Worm (Caenorhabditis elegans) whole organism, L4 larva: ENCODE results near the gene Y75B8A.37.

Experiments
- F10B5.3 ChIP-seq: sonication (generic microtip); optimal IDR thresholded peaks from 2 replicates; lab custom pipeline; 2016; ENCODE audit warnings: mild to moderate bottlenecking, missing genetic modification characterization, missing compliant biosample characterization
- F37D6.2 ChIP-seq: sonication (generic microtip); optimal IDR thresholded peaks from 2 replicates; lab custom pipeline; 2016; ENCODE audit warnings: mild to moderate bottlenecking, missing genetic modification characterization, missing compliant biosample characterization
- F49E8.2 ChIP-seq: sonication (generic microtip); optimal IDR thresholded peaks from 2 replicates; lab custom pipeline; 2016; ENCODE audit warnings: missing compliant biosample characterization, mild to moderate bottlenecking, missing genetic modification characterization, borderline replicate concordance
- T26A8.4 ChIP-seq: fragments of 200-800 bp; sonication (Bioruptor generic); IDR thresholded peaks from 2 replicates; pipeline ENCODE4 v1.3.6; 2022; ENCODE audit warnings: missing genetic modification characterization, missing compliant biosample characterization
- Y48G9A.11 ChIP-seq: fragments of 200-800 bp; sonication (Bioruptor generic); IDR thresholded peaks from 2 replicates; pipeline ENCODE4 v1.3.6; 2022; ENCODE audit warnings: missing genetic modification reagents, missing genetic modification characterization, missing compliant biosample characterization
- ZK337.2 ChIP-seq: fragments of 200-800 bp; sonication (Bioruptor generic); IDR thresholded peaks from 2 replicates; pipeline ENCODE4 v1.3.6; 2022; ENCODE audit warnings: missing genetic modification reagents, missing genetic modification characterization, missing compliant biosample characterization
- aha-1 ChIP-seq: fragments of 150-350 bp; peaks from one replicate; lab custom pipeline; 2014; ENCODE audit warnings: missing biosample characterization, missing genetic modification characterization
- ama-1 ChIP-seq: fragments of 150-350 bp; optimal IDR thresholded peaks from 2 replicates; lab custom pipeline; 2014; ENCODE audit warnings: inconsistent platforms, mixed read lengths
- ceh-20 ChIP-seq: fragments of 200-800 bp; sonication (Bioruptor generic); IDR thresholded peaks from 2 replicates; pipeline ENCODE4 v1.3.6; 2022; ENCODE audit warnings: missing genetic modification reagents, missing genetic modification characterization, missing compliant biosample characterization
- ceh-28 ChIP-seq: fragments of 150-350 bp; optimal IDR thresholded peaks from 2 replicates; lab custom pipeline; 2014; ENCODE audit warnings: missing biosample characterization, missing genetic modification reagents, missing genetic modification characterization
- dmd-6 ChIP-seq: fragments of 200-800 bp; sonication (Bioruptor generic); IDR thresholded peaks from 2 replicates; pipeline ENCODE4 v1.3.6; 2022; ENCODE audit warnings: missing genetic modification reagents, missing genetic modification characterization, missing compliant biosample characterization
- dmd-9 ChIP-seq: fragments of 200-800 bp; sonication (Bioruptor generic); IDR thresholded peaks from 2 replicates; pipeline ENCODE4 v1.3.6; 2022; ENCODE audit warnings: missing genetic modification reagents, missing genetic modification characterization, missing compliant biosample characterization
- duxl-1 ChIP-seq: sonication (generic microtip); optimal IDR thresholded peaks from 2 replicates; lab custom pipeline; 2016; ENCODE audit warnings: mild to moderate bottlenecking, missing genetic modification characterization, moderate library complexity, missing compliant biosample characterization; ENCODE audit not compliant: poor library complexity
- fkh-10 ChIP-seq: fragments of 150-350 bp; optimal IDR thresholded peaks from 2 replicates; lab custom pipeline; 2014; ENCODE audit warnings: missing biosample characterization, missing genetic modification reagents, missing genetic modification characterization
- hif-1 ChIP-seq, 2 experiments: sonication (generic microtip); optimal IDR thresholded peaks; 2 replicates each; lab custom pipeline; 2016 to 2017; ENCODE audit warnings: missing compliant biosample characterization in 2 of 2, missing genetic modification characterization in 2 of 2, missing genetic modification reagents in 2 of 2, missing genotype in 2 of 2, mild to moderate bottlenecking in 1 of 2
- hlh-11 ChIP-seq: fragments of 200-800 bp; sonication (Bioruptor generic); optimal IDR thresholded peaks from 2 replicates; lab custom pipeline; 2018; ENCODE audit warnings: mild to moderate bottlenecking, missing genetic modification characterization, missing compliant biosample characterization
- hmg-1.1 ChIP-seq: fragments of 200-800 bp; sonication (Bioruptor generic); IDR thresholded peaks from 2 replicates; pipeline ENCODE4 v1.3.6; 2022; ENCODE audit warnings: missing genetic modification reagents, missing genetic modification characterization, missing compliant biosample characterization
- lin-15B ChIP-seq: fragments of 150-350 bp; sonication (generic microtip); optimal IDR thresholded peaks from 3 replicates; lab custom pipeline; 2014; ENCODE audit warnings: missing biosample characterization, missing genetic modification characterization
- lin-29 ChIP-seq: fragments of 200-800 bp; sonication (Bioruptor generic); IDR thresholded peaks from 2 replicates; pipeline ENCODE4 v1.3.6; 2022; ENCODE audit warnings: missing genetic modification reagents, missing genetic modification characterization, missing compliant biosample characterization
- lin-38 ChIP-seq: fragments of 200-800 bp; sonication (Bioruptor generic); IDR thresholded peaks from 2 replicates; pipeline ENCODE4 v1.3.6; 2022; ENCODE audit warnings: missing genetic modification reagents, missing genetic modification characterization, missing compliant biosample characterization
- lsy-2 ChIP-seq, 2 experiments: fragments of 150-350 bp in 1 of 2; sonication (generic microtip) in 1 of 2; optimal IDR thresholded peaks; 2 replicates each; lab custom pipeline; 2014 to 2017; ENCODE audit warnings: missing biosample characterization in 2 of 2, missing genetic modification characterization in 2 of 2
- madf-9 ChIP-seq: fragments of 200-800 bp; sonication (Bioruptor generic); conservative IDR thresholded peaks from 2 replicates; pipeline ENCODE4 v1.3.6; 2022; ENCODE audit warnings: missing genetic modification reagents, missing genetic modification characterization, missing compliant biosample characterization
- mes-2 ChIP-seq: sonication (generic microtip); optimal IDR thresholded peaks from 2 replicates; lab custom pipeline; 2016; ENCODE audit warnings: missing genotype, mild to moderate bottlenecking, missing genetic modification characterization, missing compliant biosample characterization; ENCODE audit not compliant: poor library complexity, severe bottlenecking
- nhr-28 ChIP-seq: fragments of 150-350 bp; optimal IDR thresholded peaks from 2 replicates; lab custom pipeline; 2014; ENCODE audit warnings: missing biosample characterization, missing genetic modification characterization
- nhr-77 ChIP-seq: fragments of 150-350 bp; optimal IDR thresholded peaks from 2 replicates; lab custom pipeline; 2014; ENCODE audit warnings: missing biosample characterization, missing genetic modification characterization
- pqm-1 ChIP-seq: sonication (generic microtip); optimal IDR thresholded peaks from 2 replicates; lab custom pipeline; 2017; ENCODE audit warnings: missing biosample characterization, missing genetic modification characterization
- rbr-2 ChIP-seq: sonication (generic microtip); optimal IDR thresholded peaks from 2 replicates; lab custom pipeline; 2016; ENCODE audit warnings: missing genotype, missing genetic modification characterization, missing compliant biosample characterization
- saeg-2 ChIP-seq: fragments of 200-800 bp; sonication (Bioruptor generic); IDR thresholded peaks from 2 replicates; pipeline ENCODE4 v1.3.6; 2022; ENCODE audit warnings: missing genetic modification reagents, missing genetic modification characterization, missing compliant biosample characterization
- sdz-12 ChIP-seq: fragments of 200-800 bp; sonication (Bioruptor generic); optimal IDR thresholded peaks from 2 replicates; lab custom pipeline; 2018; ENCODE audit warnings: mild to moderate bottlenecking, missing genetic modification characterization, missing compliant biosample characterization
- spr-3 ChIP-seq: fragments of 200-800 bp; sonication (Bioruptor generic); optimal IDR thresholded peaks from 2 replicates; lab custom pipeline; 2018; ENCODE audit warnings: mild to moderate bottlenecking, missing genetic modification characterization, missing compliant biosample characterization
- tag-97 ChIP-seq: fragments of 200-800 bp; sonication (Bioruptor generic); IDR thresholded peaks from 2 replicates; pipeline ENCODE4 v1.3.6; 2022; ENCODE audit warnings: missing genetic modification characterization, missing compliant biosample characterization
- vab-7 ChIP-seq: fragments of 200-800 bp; sonication (Bioruptor generic); IDR thresholded peaks from 2 replicates; pipeline ENCODE4 v1.3.6; 2022; ENCODE audit warnings: missing genetic modification reagents, missing genetic modification characterization, missing compliant biosample characterization
- zfp-3 ChIP-seq: fragments of 200-800 bp; sonication (Bioruptor generic); conservative IDR thresholded peaks from 2 replicates; pipeline ENCODE4 v1.3.6; 2022; ENCODE audit warnings: missing genetic modification reagents, missing genetic modification characterization, missing compliant biosample characterization
- zip-11 ChIP-seq: fragments of 200-800 bp; sonication (Bioruptor generic); IDR thresholded peaks from 2 replicates; pipeline ENCODE4 v1.3.6; 2022; ENCODE audit warnings: missing genetic modification characterization, missing compliant biosample characterization
- zip-2 ChIP-seq: fragments of 150-350 bp; optimal IDR thresholded peaks from 2 replicates; lab custom pipeline; 2014; ENCODE audit warnings: missing biosample characterization, missing genetic modification characterization
- ztf-7 ChIP-seq: fragments of 150-350 bp; optimal IDR thresholded peaks from 2 replicates; lab custom pipeline; 2014; ENCODE audit warnings: missing biosample characterization, missing genetic modification characterization

Gene Y75B8A.37

ce11 chrIII:12351301-12351700, 36.0 kb downstream of the Y75B8A.37 start, which contains the start of the genes pph-4.1 and Y75B8A.31 (continued):
- peak; percentile 34 for TF ChIP-seq F49E8.2 (tag; lab: Kevin White, UChicago)
- TF ChIP-seq hlh-11 (tag; lab: Kevin White, UChicago): peak; percentile 75
- peak; percentile 77 for TF ChIP-seq ZK337.2 (GFP tag; lab: Robert Waterston, UW)
- TF ChIP-seq lin-38: peak; percentile 99
- 0 out of 2 replicates have a peak, but pooled peaks have one; percentile 16 for TF ChIP-seq hmg-1.1 (GFP tag; lab: Robert Waterston, UW)
- peak; percentile 54; the same call in 1 of the 2 replicates for TF ChIP-seq ceh-20 (GFP tag; lab: Robert Waterston, UW)
- peak; percentile 25 for TF ChIP-seq F10B5.3 (tag; lab: Kevin White, UChicago)
- TF ChIP-seq Y48G9A.11 (GFP tag; lab: Robert Waterston, UW): 0 out of 2 replicates have a peak, but pooled peaks have one; percentile 45
- TF ChIP-seq lsy-2 (tag; optimal IDR thresholded peaks at IDR 0.05; lab: Kevin White, UChicago): peak in 1 of 2 experiments; percentile 91
- TF ChIP-seq lin-15B (tag; lab: Kevin White, UChicago): peak; percentile 84
- peak; percentile 53 for TF ChIP-seq T26A8.4 (GFP tag; lab: Robert Waterston, UW)
- peak; percentile 37 to 95 for TF ChIP-seq hif-1 (tag; optimal IDR thresholded peaks at IDR 0.05; lab: Kevin White, UChicago)
- TF ChIP-seq dmd-9 (GFP tag; lab: Robert Waterston, UW): peak; percentile 92
- no peak; the same call in 1 of the 2 replicates for TF ChIP-seq madf-9 (GFP tag; lab: Robert Waterston, UW)
- TF ChIP-seq spr-3: no peak
- TF ChIP-seq ceh-28: no peak
- TF ChIP-seq rbr-2 (tag; lab: Kevin White, UChicago): peak; percentile 80
- no peak for TF ChIP-seq fkh-10 (GFP tag; lab: Kevin White, UChicago)
- peak; percentile 65 for TF ChIP-seq nhr-77 (tag; lab: Kevin White, UChicago)
- TF ChIP-seq ama-1 (lab: Kevin White, UChicago): no peak
- TF ChIP-seq dmd-6: peak; percentile 75
- TF ChIP-seq F37D6.2 (tag; lab: Kevin White, UChicago): peak; percentile 62
- TF ChIP-seq zfp-3 (GFP tag; lab: Robert Waterston, UW): 0 out of 2 replicates have a peak, but pooled peaks have one; percentile 27
- TF ChIP-seq pqm-1 (tag; lab: Kevin White, UChicago): no peak
- peak; percentile 71 for TF ChIP-seq nhr-28 (tag; lab: Kevin White, UChicago)
- no peak for TF ChIP-seq vab-7 (GFP tag; lab: Robert Waterston, UW)

- TF ChIP-seq aha-1 (peak; percentile 91), sdz-12 (GFP tag; lab: Kevin White, UChicago) (no peak)
- TF ChIP-seq, all 104 proteins: peak for 1
Measured at ce11 chrIII:12356588-12356987, 41.3 kb downstream of the Y75B8A.37 start.

- TF ChIP-seq ztf-7 (tag; lab: Kevin White, UChicago): no peak
- no peak for TF ChIP-seq F37D6.2 (tag; lab: Kevin White, UChicago)
- TF ChIP-seq tag-97 (GFP tag; lab: Robert Waterston, UW): no peak
- no peak for TF ChIP-seq saeg-2
- TF ChIP-seq zip-11 (GFP tag; lab: Robert Waterston, UW): no peak
- TF ChIP-seq hif-1 (tag; optimal IDR thresholded peaks at IDR 0.05; lab: Kevin White, UChicago): no peak
- TF ChIP-seq duxl-1 (tag; lab: Kevin White, UChicago): no peak
- no peak for TF ChIP-seq zip-2 (tag; lab: Kevin White, UChicago)
- no peak for TF ChIP-seq ama-1 (lab: Kevin White, UChicago)
- no peak for TF ChIP-seq sdz-12 (GFP tag; lab: Kevin White, UChicago)
- TF ChIP-seq, all 104 proteins: peak for 0
Measured at ce11 chrIII:12358461-12358860, 43.2 kb downstream of the Y75B8A.37 start, which contains the start of gene Y75B8A.32. TSS of gene Y75B8A.32 (minus strand) at chrIII:12358561.

DNA sequence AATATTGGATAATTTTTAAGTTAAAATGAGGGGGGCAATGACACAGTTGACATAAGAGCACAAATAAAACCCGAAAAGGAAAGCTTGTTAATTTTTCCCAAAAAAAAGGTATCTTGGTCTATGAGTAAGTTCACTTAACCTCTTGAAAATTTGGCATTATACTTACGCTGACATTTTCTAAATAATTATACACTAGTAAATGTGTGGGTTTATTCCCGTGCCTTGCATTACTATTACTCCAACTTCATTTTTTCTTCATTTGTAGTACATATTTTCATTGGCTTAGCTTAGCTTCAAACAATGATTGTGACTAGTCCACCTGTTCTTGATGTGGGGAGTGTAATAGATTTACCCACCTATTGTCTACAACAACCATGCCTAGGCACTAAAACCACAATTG, 44.0 kb downstream of the Y75B8A.37 start, which contains the start of gene Y75B8A.34:
Gene Y75B8A.34, plus strand, starts transcription at position 301 of the 400 bp plus-strand sequence.
- TF ChIP-seq lin-29 (GFP tag; lab: Robert Waterston, UW): no peak
- no peak for TF ChIP-seq mes-2
- TF ChIP-seq lin-15B (tag; lab: Kevin White, UChicago): no peak
